Fruit fly (Drosophila melanogaster): ENCODE data around the gene CG43169.

DNA sequence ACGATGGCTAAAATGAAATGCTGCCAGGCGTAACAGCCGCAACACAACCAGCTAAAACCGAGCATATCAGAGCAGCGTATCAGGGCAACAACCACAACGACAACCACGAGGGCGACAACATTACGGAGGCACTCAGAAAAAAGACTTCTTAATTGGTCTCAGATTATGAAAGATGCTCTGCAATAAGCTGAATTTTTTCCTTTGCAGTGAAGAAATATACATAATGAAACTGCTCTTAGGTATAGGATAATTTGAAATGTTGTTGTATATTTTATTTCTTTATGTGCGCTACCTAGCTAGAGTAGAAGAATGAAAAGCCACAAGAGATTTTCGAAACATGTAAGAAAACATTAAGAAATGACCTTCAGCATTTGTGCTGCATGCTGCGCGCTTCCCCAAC lies 41.1 kb upstream of the CG43169 start:
- no peak for TF ChIP-seq Sox102F (GFP tag; optimal IDR thresholded peaks at IDR 0.05)
- TF ChIP-seq CG6808 (GFP tag; optimal IDR thresholded peaks at IDR 0.05), result no peak
- no peak for TF ChIP-seq CG6854 (GFP tag; optimal IDR thresholded peaks at IDR 0.05)
- TF ChIP-seq lz (GFP tag; optimal IDR thresholded peaks at IDR 0.05), result no peak
- TF ChIP-seq CG1621 (tag; optimal IDR thresholded peaks at IDR 0.05), result no peak
- TF ChIP-seq CG16779 (tag; optimal IDR thresholded peaks at IDR 0.05), result no peak
- no peak for TF ChIP-seq fd59A (GFP tag; optimal IDR thresholded peaks at IDR 0.05)
- TF ChIP-seq salr (GFP tag; optimal IDR thresholded peaks at IDR 0.05), result no peak
